Fruit fly (Drosophila melanogaster) whole organism, embryonic: Measurements from ENCODE around the gene ArfGAP1.

Experiments
- Antp ChIP-seq: fragments of 200-800 bp; sonication (Bioruptor generic); optimal IDR thresholded peaks from 3 replicates; lab custom pipeline; 2016; ENCODE audit warnings: missing biosample characterization, missing genetic modification characterization
- Atf6 ChIP-seq: fragments of 200-800 bp; sonication (Bioruptor generic); IDR thresholded peaks from 2 replicates; pipeline ENCODE4 v1.3.6; 2022; ENCODE audit warnings: missing biosample characterization, missing genetic modification characterization
- Bteb2 ChIP-seq: fragments of 200-800 bp; sonication (Bioruptor generic); optimal IDR thresholded peaks from 2 replicates; lab custom pipeline; 2016; ENCODE audit warnings: missing biosample characterization, missing genetic modification characterization
- CG11398 ChIP-seq: fragments of 200-800 bp; sonication (Bioruptor generic); optimal IDR thresholded peaks from 2 replicates; lab custom pipeline; 2016; ENCODE audit warnings: missing biosample characterization, missing genetic modification characterization
- CG11696 ChIP-seq: fragments of 200-800 bp; sonication (Bioruptor generic); IDR thresholded peaks from 2 replicates; pipeline ENCODE4 v1.3.6; 2022; ENCODE audit warnings: missing biosample characterization, missing genetic modification characterization
- CG14860 ChIP-seq: fragments of 200-800 bp; sonication (Bioruptor generic); IDR thresholded peaks from 3 replicates; pipeline ENCODE4 v1.3.6; 2022; ENCODE audit warnings: missing biosample characterization, missing genetic modification characterization; ENCODE audit not compliant: partially characterized antibody
- CG14965 ChIP-seq: fragments of 200-800 bp; sonication (Bioruptor generic); optimal IDR thresholded peaks from 2 replicates; lab custom pipeline; 2016; ENCODE audit warnings: missing biosample characterization, missing genetic modification characterization, borderline replicate concordance
- CG15269 ChIP-seq: fragments of 200-800 bp; sonication (Bioruptor generic); optimal IDR thresholded peaks from 2 replicates; lab custom pipeline; 2018; ENCODE audit warnings: missing biosample characterization, mild to moderate bottlenecking, missing genetic modification characterization, moderate library complexity
- CG17186 ChIP-seq: fragments of 200-800 bp; sonication (Bioruptor generic); optimal IDR thresholded peaks from 3 replicates; lab custom pipeline; 2017; ENCODE audit warnings: missing biosample characterization, missing genetic modification reagents, missing genetic modification characterization
- CG17359 ChIP-seq: fragments of 200-800 bp; sonication (Bioruptor generic); optimal IDR thresholded peaks from 3 replicates; lab custom pipeline; 2018; ENCODE audit warnings: missing biosample characterization, mild to moderate bottlenecking, missing genetic modification characterization, moderate library complexity
- CG1832 ChIP-seq: fragments of 200-800 bp; sonication (Bioruptor generic); optimal IDR thresholded peaks from 2 replicates; lab custom pipeline; 2017; ENCODE audit warnings: missing biosample characterization, mild to moderate bottlenecking, missing genetic modification characterization, inconsistent platforms
- CG18599 ChIP-seq: fragments of 200-800 bp; sonication (Bioruptor generic); optimal IDR thresholded peaks from 3 replicates; lab custom pipeline; 2017; ENCODE audit warnings: missing biosample characterization, missing genetic modification characterization, mild to moderate bottlenecking, moderate library complexity, missing genetic modification reagents
- CG30020 ChIP-seq: fragments of 200-800 bp; optimal IDR thresholded peaks from 2 replicates; lab custom pipeline; 2019; ENCODE audit warnings: missing biosample characterization, mild to moderate bottlenecking, missing genetic modification characterization, moderate library complexity
- CG3163 ChIP-seq: fragments of 200-800 bp; sonication (Bioruptor generic); optimal IDR thresholded peaks from 3 replicates; lab custom pipeline; 2016; ENCODE audit warnings: missing biosample characterization, missing genetic modification characterization
- CG4360 ChIP-seq: fragments of 200-800 bp; sonication (Bioruptor generic); IDR thresholded peaks from 2 replicates; pipeline ENCODE4 v1.3.6; 2022; ENCODE audit warnings: missing biosample characterization, missing genetic modification characterization
- CG5953 ChIP-seq: fragments of 200-800 bp; sonication (Bioruptor generic); IDR thresholded peaks from 2 replicates; pipeline ENCODE4 v1.3.6; 2022; ENCODE audit warnings: missing biosample characterization, missing genetic modification characterization
- CG9876 ChIP-seq: fragments of 200-800 bp; sonication (Bioruptor generic); optimal IDR thresholded peaks from 2 replicates; lab custom pipeline; 2016; ENCODE audit warnings: missing biosample characterization, missing genetic modification characterization
- Dip2 ChIP-seq: fragments of 200-800 bp; sonication (Bioruptor generic); IDR thresholded peaks from 2 replicates; pipeline ENCODE4 v1.3.6; 2022; ENCODE audit warnings: missing biosample characterization, missing genetic modification characterization
- Dip3 ChIP-seq: fragments of 200-800 bp; sonication (Bioruptor generic); optimal IDR thresholded peaks from 3 replicates; lab custom pipeline; 2016; ENCODE audit warnings: missing biosample characterization, missing genetic modification characterization
- Dref ChIP-seq: fragments of 200-800 bp; sonication (Bioruptor generic); IDR thresholded peaks from 2 replicates; pipeline ENCODE4 v1.3.6; 2022; ENCODE audit warnings: missing biosample characterization, missing genetic modification characterization
- Drgx ChIP-seq: fragments of 200-800 bp; sonication (Bioruptor generic); IDR thresholded peaks from 2 replicates; pipeline ENCODE4 v1.3.6; 2022; ENCODE audit warnings: missing biosample characterization, missing genetic modification characterization
- Fer2 ChIP-seq: fragments of 200-800 bp; sonication (Bioruptor generic); optimal IDR thresholded peaks from 2 replicates; lab custom pipeline; 2018; ENCODE audit warnings: missing biosample characterization, mild to moderate bottlenecking, missing genetic modification characterization, moderate library complexity
- Gug ChIP-seq: fragments of 200-800 bp; sonication (Bioruptor generic); IDR thresholded peaks from 4 replicates; pipeline ENCODE4 v1.3.6; 2022; ENCODE audit warnings: missing biosample characterization, missing genetic modification characterization
- HHEX ChIP-seq: fragments of 200-800 bp; sonication (Bioruptor generic); optimal IDR thresholded peaks from 3 replicates; lab custom pipeline; 2017; ENCODE audit warnings: missing biosample characterization, mild to moderate bottlenecking, missing genetic modification characterization, missing genetic modification reagents
- HLH54F ChIP-seq: fragments of 200-800 bp; sonication (Bioruptor generic); optimal IDR thresholded peaks from 3 replicates; lab custom pipeline; 2016; ENCODE audit warnings: missing biosample characterization, missing genetic modification characterization
- Hmr ChIP-seq: fragments of 200-800 bp; sonication (Bioruptor generic); optimal IDR thresholded peaks from 3 replicates; lab custom pipeline; 2017; ENCODE audit warnings: mild to moderate bottlenecking, missing biosample characterization, missing genetic modification reagents, missing genetic modification characterization
- Lhr ChIP-seq: fragments of 200-800 bp; sonication (Bioruptor generic); optimal IDR thresholded peaks from 3 replicates; lab custom pipeline; 2017; ENCODE audit warnings: mild to moderate bottlenecking, missing biosample characterization, missing genetic modification reagents, missing genetic modification characterization
- NC2α ChIP-seq: fragments of 200-800 bp; sonication (Bioruptor generic); optimal IDR thresholded peaks from 2 replicates; lab custom pipeline; 2016; ENCODE audit warnings: missing biosample characterization, missing genetic modification characterization
- Nf-YA ChIP-seq: fragments of 200-800 bp; sonication (Bioruptor generic); IDR thresholded peaks from 2 replicates; pipeline ENCODE4 v1.3.6; 2022; ENCODE audit warnings: missing biosample characterization, missing genetic modification characterization
- Nf-YB ChIP-seq: fragments of 200-800 bp; sonication (Bioruptor generic); optimal IDR thresholded peaks from 3 replicates; lab custom pipeline; 2019; ENCODE audit warnings: missing biosample characterization, mild to moderate bottlenecking, missing genetic modification characterization, moderate library complexity
- NfI ChIP-seq: fragments of 200-800 bp; sonication (Bioruptor generic); optimal IDR thresholded peaks from 3 replicates; lab custom pipeline; 2018; ENCODE audit warnings: missing biosample characterization, mild to moderate bottlenecking, missing genetic modification characterization, moderate library complexity
- ara ChIP-seq: fragments of 200-800 bp; sonication (Bioruptor generic); IDR thresholded peaks from 2 replicates; pipeline ENCODE4 v1.3.6; 2022; ENCODE audit warnings: missing biosample characterization, missing genetic modification characterization
- bab2 ChIP-seq: fragments of 200-800 bp; sonication (Bioruptor generic); optimal IDR thresholded peaks from 2 replicates; lab custom pipeline; 2016; ENCODE audit warnings: missing biosample characterization, missing genetic modification characterization
- bowl ChIP-seq: fragments of 200-800 bp; sonication (Bioruptor generic); IDR thresholded peaks from 2 replicates; pipeline ENCODE4 v1.3.6; 2022; ENCODE audit warnings: missing biosample characterization, missing genetic modification characterization
- btn ChIP-seq: fragments of 200-800 bp; sonication (Bioruptor generic); optimal IDR thresholded peaks from 2 replicates; lab custom pipeline; 2016; ENCODE audit warnings: missing biosample characterization, missing genetic modification characterization
- cg ChIP-seq: fragments of 200-800 bp; sonication (Bioruptor generic); optimal IDR thresholded peaks from 3 replicates; lab custom pipeline; 2019; ENCODE audit warnings: missing biosample characterization, mild to moderate bottlenecking, missing genetic modification characterization, moderate library complexity
- chm ChIP-seq: fragments of 200-800 bp; sonication (Bioruptor generic); IDR thresholded peaks from 2 replicates; pipeline ENCODE4 v1.3.6; 2022; ENCODE audit warnings: missing biosample characterization, missing genetic modification characterization
- fd96Cb ChIP-seq: fragments of 200-800 bp; sonication (Bioruptor generic); optimal IDR thresholded peaks from 2 replicates; lab custom pipeline; 2018; ENCODE audit warnings: missing biosample characterization, mild to moderate bottlenecking, missing genetic modification characterization, moderate library complexity
- gsb ChIP-seq: fragments of 200-800 bp; sonication (Bioruptor generic); IDR thresholded peaks from 2 replicates; pipeline ENCODE4 v1.3.6; 2022; ENCODE audit warnings: missing biosample characterization, missing genetic modification characterization
- ham ChIP-seq: fragments of 200-800 bp; sonication (Bioruptor generic); IDR thresholded peaks from 2 replicates; pipeline ENCODE4 v1.3.6; 2022; ENCODE audit warnings: missing biosample characterization, missing genetic modification characterization
- ken ChIP-seq: fragments of 200-800 bp; sonication (Bioruptor generic); IDR thresholded peaks from 3 replicates; pipeline ENCODE4 v1.3.6; 2022; ENCODE audit warnings: missing biosample characterization, missing genetic modification characterization
- lilli ChIP-seq: fragments of 200-800 bp; sonication (Bioruptor generic); optimal IDR thresholded peaks from 3 replicates; lab custom pipeline; 2016; ENCODE audit warnings: missing biosample characterization, missing genetic modification characterization
- lov ChIP-seq, 2 experiments: fragments of 200-800 bp in 1 of 2; fragments of >200 bp in 1 of 2; sonication (Bioruptor generic) in 1 of 2; IDR thresholded peaks in 1 of 2; optimal IDR thresholded peaks in 1 of 2; 2 replicates in 1 of 2; 3 replicates in 1 of 2; pipeline versions ENCODE4 v1.3.6 to Lab custom; 2017 to 2022; ENCODE audit warnings: missing biosample characterization in 1 of 2, missing genetic modification characterization in 1 of 2
- luna ChIP-seq: fragments of 200-800 bp; sonication (Bioruptor generic); optimal IDR thresholded peaks from 2 replicates; lab custom pipeline; 2016; ENCODE audit warnings: missing biosample characterization, missing genetic modification characterization
- psq ChIP-seq: fragments of 200-800 bp; sonication (Bioruptor generic); optimal IDR thresholded peaks from 2 replicates; lab custom pipeline; 2017; ENCODE audit warnings: missing biosample characterization, missing genetic modification characterization
- rib ChIP-seq: fragments of 200-800 bp; sonication (Bioruptor generic); IDR thresholded peaks from 2 replicates; pipeline ENCODE4 v1.3.6; 2022; ENCODE audit warnings: missing biosample characterization, missing genetic modification characterization
- sna ChIP-seq: fragments of 200-800 bp; sonication (Bioruptor generic); IDR thresholded peaks from 2 replicates; pipeline ENCODE4 v1.3.6; 2022; ENCODE audit warnings: missing biosample characterization, missing genetic modification characterization; ENCODE audit not compliant: partially characterized antibody
- tio ChIP-seq: fragments of 200-800 bp; sonication (Bioruptor generic); optimal IDR thresholded peaks from 2 replicates; lab custom pipeline; 2017; ENCODE audit warnings: missing biosample characterization, missing genetic modification characterization, inconsistent platforms
- vnd ChIP-seq: fragments of 200-800 bp; sonication (Bioruptor generic); IDR thresholded peaks from 3 replicates; pipeline ENCODE4 v1.3.6; 2022; ENCODE audit warnings: missing biosample characterization, missing genetic modification characterization; ENCODE audit not compliant: partially characterized antibody
- vvl ChIP-seq: fragments of 200-800 bp; sonication (Bioruptor generic); IDR thresholded peaks from 2 replicates; pipeline ENCODE4 v1.3.6; 2022; ENCODE audit warnings: missing biosample characterization, missing genetic modification characterization
- z ChIP-seq: fragments of 200-800 bp; sonication (Bioruptor generic); IDR thresholded peaks from 3 replicates; pipeline ENCODE4 v1.3.6; 2022; ENCODE audit warnings: missing biosample characterization, missing genetic modification characterization
- zen ChIP-seq: fragments of 200-800 bp; sonication (Bioruptor generic); optimal IDR thresholded peaks from 3 replicates; lab custom pipeline; 2018; ENCODE audit warnings: missing biosample characterization, mild to moderate bottlenecking, missing genetic modification characterization, moderate library complexity

ArfGAP1 gene

dm6 chr3L:12433710-12434109 is 16.3 kb upstream of the ArfGAP1 start:
- TF ChIP-seq CG14965: no peak
- peak; percentile 86 for TF ChIP-seq z
- TF ChIP-seq HHEX (GFP tag; lab: Kevin White, UChicago): no peak
- TF ChIP-seq Bteb2 (GFP tag; lab: Kevin White, UChicago): no peak
- no peak for TF ChIP-seq btn (GFP tag; lab: Kevin White, UChicago)
- TF ChIP-seq cg (GFP tag; lab: Kevin White, UChicago): no peak
- no peak for TF ChIP-seq CG17359 (tag; lab: Kevin White, UChicago)
- TF ChIP-seq lov (optimal IDR thresholded peaks at IDR 0.05; lab: Kevin White, UChicago): no peak
- no peak for TF ChIP-seq lov (GFP tag; IDR thresholded peaks at IDR 0.05; lab: Robert Waterston, UW)
- TF ChIP-seq CG14860 (GFP tag; lab: Robert Waterston, UW): no peak
- no peak for TF ChIP-seq CG9876 (GFP tag; lab: Kevin White, UChicago)
- TF ChIP-seq CG15269: no peak
- 0 out of 2 replicates have a peak, but pooled peaks have one; percentile 10 for TF ChIP-seq Nf-YA (GFP tag; lab: Robert Waterston, UW)
- no peak for TF ChIP-seq lilli (GFP tag; lab: Kevin White, UChicago)
- TF ChIP-seq CG3163 (GFP tag; lab: Kevin White, UChicago): no peak
- 0 out of 3 replicates have a peak, but pooled peaks have one; percentile 21 for TF ChIP-seq vnd
- no peak for TF ChIP-seq luna (GFP tag; lab: Kevin White, UChicago)
- no peak for TF ChIP-seq Dip3 (GFP tag; lab: Kevin White, UChicago)
- no peak for TF ChIP-seq Gug (GFP tag; lab: Robert Waterston, UW)
- TF ChIP-seq chm (GFP tag; lab: Robert Waterston, UW): 0 out of 2 replicates have a peak, but pooled peaks have one; percentile 28
- no peak for TF ChIP-seq Atf6 (GFP tag; lab: Robert Waterston, UW)
- no peak for TF ChIP-seq Drgx (GFP tag; lab: Robert Waterston, UW)
- no peak for TF ChIP-seq CG11398 (GFP tag; lab: Kevin White, UChicago)
- no peak for TF ChIP-seq bowl (GFP tag; lab: Robert Waterston, UW)
- TF ChIP-seq CG4360 (GFP tag; lab: Robert Waterston, UW): no peak
- TF ChIP-seq Nf-YB (GFP tag; lab: Kevin White, UChicago): peak; percentile 95
- no peak for TF ChIP-seq gsb (GFP tag; lab: Robert Waterston, UW)
- no peak for TF ChIP-seq NC2α (GFP tag; lab: Kevin White, UChicago)
- TF ChIP-seq CG5953: no peak
- no peak for TF ChIP-seq Dref (GFP tag; lab: Robert Waterston, UW)
- TF ChIP-seq sna (GFP tag; lab: Robert Waterston, UW): no peak
- no peak for TF ChIP-seq CG11696 (GFP tag; lab: Robert Waterston, UW)
- no peak for TF ChIP-seq Lhr
- no peak for TF ChIP-seq CG17186
- TF ChIP-seq ham (GFP tag; lab: Robert Waterston, UW): no peak
- peak; percentile 75 for TF ChIP-seq CG1832 (GFP tag; lab: Kevin White, UChicago)
- no peak for TF ChIP-seq Antp
- TF ChIP-seq psq: no peak
- TF ChIP-seq tio: no peak
- no peak for TF ChIP-seq ken
- no peak for TF ChIP-seq rib (GFP tag; lab: Robert Waterston, UW)
- TF ChIP-seq NfI (GFP tag; lab: Kevin White, UChicago): no peak
- TF ChIP-seq zen (tag; lab: Kevin White, UChicago): peak; percentile 45
- TF ChIP-seq CG30020 (tag; lab: Kevin White, UChicago): no peak
- TF ChIP-seq bab2 (GFP tag; lab: Kevin White, UChicago): no peak
- no peak for TF ChIP-seq HLH54F (GFP tag; lab: Kevin White, UChicago)
- TF ChIP-seq Dip2 (GFP tag; lab: Robert Waterston, UW): no peak
- TF ChIP-seq Hmr (GFP tag; lab: Kevin White, UChicago): no peak
- no peak for TF ChIP-seq Fer2 (tag; lab: Kevin White, UChicago)
- TF ChIP-seq CG18599 (GFP tag; lab: Kevin White, UChicago): no peak
- no peak for TF ChIP-seq fd96Cb (tag; lab: Kevin White, UChicago)
- TF ChIP-seq vvl (GFP tag; lab: Robert Waterston, UW): no peak
- TF ChIP-seq ara (GFP tag; lab: Robert Waterston, UW): no peak
